Worm (Caenorhabditis elegans) whole organism, midembryonic: ENCODE results near the gene xrn-1.

ENCODE experiments used
- T22C8.4 ChIP-seq: fragments of 200-800 bp; sonication (Bioruptor generic); IDR thresholded peaks from 2 replicates; pipeline ENCODE4 v1.3.6; 2022; ENCODE audit warnings: missing genetic modification characterization, missing compliant biosample characterization
- cog-1 ChIP-seq: sonication (generic microtip); optimal IDR thresholded peaks from 2 replicates; lab custom pipeline; 2016; ENCODE audit warnings: missing genetic modification characterization, missing compliant biosample characterization
- flt-1 ChIP-seq: fragments of 200-800 bp; sonication (Bioruptor generic); IDR thresholded peaks from 2 replicates; pipeline ENCODE4 v1.3.6; 2022; ENCODE audit warnings: missing genetic modification characterization, missing compliant biosample characterization
- klf-2 ChIP-seq: fragments of 200-800 bp; sonication (Bioruptor generic); conservative IDR thresholded peaks from 2 replicates; pipeline ENCODE4 v1.3.6; 2022; ENCODE audit warnings: missing genetic modification reagents, missing genetic modification characterization, missing compliant biosample characterization
- med-1 ChIP-seq: sonication (generic microtip); optimal IDR thresholded peaks from 2 replicates; lab custom pipeline; 2017; ENCODE audit warnings: missing genetic modification characterization, mild to moderate bottlenecking, missing compliant biosample characterization, antibody characterized with exemption, missing genetic modification reagents; ENCODE audit not compliant: insufficient read depth
- ref-1 ChIP-seq: fragments of 200-800 bp; sonication (Bioruptor generic); conservative IDR thresholded peaks from 2 replicates; pipeline ENCODE4 v1.3.6; 2022; ENCODE audit warnings: missing genetic modification reagents, missing genetic modification characterization, missing compliant biosample characterization
- tab-1 ChIP-seq: fragments of 200-800 bp; sonication (Bioruptor generic); IDR thresholded peaks from 2 replicates; pipeline ENCODE4 v1.3.6; 2022; ENCODE audit warnings: missing genetic modification characterization, missing compliant biosample characterization
- ztf-23 ChIP-seq: fragments of 200-800 bp; sonication (Bioruptor generic); IDR thresholded peaks from 2 replicates; pipeline ENCODE4 v1.3.6; 2022; ENCODE audit warnings: missing genetic modification reagents, missing genetic modification characterization, missing compliant biosample characterization
- ztf-29 ChIP-seq: fragments of 200-800 bp; sonication (Bioruptor generic); IDR thresholded peaks from 2 replicates; pipeline ENCODE4 v1.3.6; 2022; ENCODE audit warnings: missing genetic modification reagents, missing genetic modification characterization, missing compliant biosample characterization

xrn-1 gene

DNA sequence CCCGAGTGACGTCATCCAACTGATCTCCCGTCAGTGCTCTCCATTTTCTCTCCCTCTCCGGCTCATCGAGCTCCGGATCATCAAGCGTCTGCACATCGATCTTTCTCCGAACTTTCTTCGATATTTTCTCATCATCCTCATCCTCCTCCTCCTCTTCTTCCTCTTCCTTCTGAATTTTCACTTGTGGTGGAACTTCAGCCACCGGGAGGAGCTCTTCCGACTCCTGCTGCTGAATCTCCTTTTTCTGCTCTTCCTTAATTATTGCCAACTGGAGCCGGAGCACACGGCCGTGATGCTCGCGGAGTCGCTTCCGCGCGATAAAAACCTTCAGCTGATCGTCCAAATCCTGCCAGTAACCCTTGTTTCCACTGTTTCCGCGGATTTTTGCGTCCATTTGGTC is 67.6 kb downstream of the xrn-1 start:
- no peak for TF ChIP-seq ztf-23 (GFP tag; lab: Robert Waterston, UW)
- TF ChIP-seq flt-1 (GFP tag; lab: Robert Waterston, UW) = no peak
- no peak for TF ChIP-seq ztf-29 (GFP tag; lab: Robert Waterston, UW)
- no peak for TF ChIP-seq T22C8.4 (GFP tag; lab: Robert Waterston, UW)
- TF ChIP-seq cog-1 (tag; lab: Kevin White, UChicago) = no peak
- no peak for TF ChIP-seq ref-1 (GFP tag; lab: Robert Waterston, UW)
- no peak for TF ChIP-seq tab-1 (GFP tag; lab: Robert Waterston, UW)
- TF ChIP-seq klf-2 (GFP tag; lab: Robert Waterston, UW) = no peak
- TF ChIP-seq med-1 (GFP tag; lab: Kevin White, UChicago) = no peak

DNA sequence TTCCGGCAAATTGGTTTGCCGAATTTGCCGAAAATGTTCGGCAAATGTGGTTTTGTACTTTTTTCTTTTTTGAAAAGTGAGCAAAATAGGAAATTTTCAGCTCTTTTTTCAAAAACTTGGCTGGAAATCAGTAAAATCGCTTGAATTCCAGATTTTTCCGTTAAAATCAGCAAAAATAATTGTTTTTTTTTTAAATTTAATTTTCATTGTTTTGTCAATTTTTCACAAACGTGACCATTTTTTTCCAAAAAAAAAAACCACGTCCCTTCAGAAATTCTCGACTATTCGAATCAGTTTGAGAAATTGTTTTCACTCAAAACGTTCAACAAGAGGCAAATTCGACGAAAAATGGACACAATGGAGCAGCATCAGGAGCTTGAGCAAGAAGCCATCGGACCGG is 68.8 kb downstream of the xrn-1 start, which contains the start of gene K09E4.1:
TSS of gene K09E4.1 (plus strand) at position 301 of the 400 bp plus-strand sequence.
- TF ChIP-seq ztf-23 (GFP tag; lab: Robert Waterston, UW) (no peak), klf-2 (GFP tag; lab: Robert Waterston, UW) (no peak), tab-1 (GFP tag; lab: Robert Waterston, UW) (no peak), T22C8.4 (GFP tag; lab: Robert Waterston, UW) (no peak), med-1 (GFP tag; lab: Kevin White, UChicago) (no peak), ref-1 (GFP tag; lab: Robert Waterston, UW) (no peak), ztf-29 (GFP tag; lab: Robert Waterston, UW) (no peak), flt-1 (GFP tag; lab: Robert Waterston, UW) (no peak), cog-1 (tag; lab: Kevin White, UChicago) (no peak)

DNA sequence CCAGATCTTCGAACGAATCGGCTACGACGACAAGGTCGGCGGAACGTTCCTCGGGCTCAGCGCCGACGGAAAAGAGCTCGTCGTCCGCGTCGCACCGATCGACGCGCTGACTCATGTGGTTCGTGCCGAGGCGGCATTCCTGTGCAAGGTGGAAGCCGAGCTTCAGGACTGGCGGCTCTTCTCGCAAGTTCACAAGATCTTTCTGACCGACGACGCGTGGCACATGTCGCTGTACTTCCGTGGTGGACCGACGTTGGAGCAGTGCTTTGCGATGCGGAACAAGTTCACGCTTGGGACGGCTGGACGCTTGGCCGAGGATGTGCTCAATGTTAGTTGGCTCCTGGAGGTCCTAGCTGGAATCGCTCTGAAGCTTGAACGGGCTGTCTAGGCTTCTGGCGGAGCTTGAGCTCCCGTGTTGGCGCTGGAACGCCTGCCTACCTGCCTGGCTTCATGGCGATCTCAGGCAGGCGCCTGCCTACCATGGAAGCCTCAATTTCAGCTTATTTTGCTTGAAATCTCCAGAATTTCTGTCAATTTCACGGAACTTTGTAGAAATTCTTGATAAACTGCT is 70.2 kb downstream of the xrn-1 start:
- TF ChIP-seq cog-1 (tag; lab: Kevin White, UChicago) (no peak), ztf-23 (GFP tag; lab: Robert Waterston, UW) (no peak), klf-2 (GFP tag; lab: Robert Waterston, UW) (no peak), T22C8.4 (GFP tag; lab: Robert Waterston, UW) (no peak), ref-1 (GFP tag; lab: Robert Waterston, UW) (no peak), flt-1 (GFP tag; lab: Robert Waterston, UW) (no peak), med-1 (GFP tag; lab: Kevin White, UChicago) (no peak), tab-1 (GFP tag; lab: Robert Waterston, UW) (no peak), ztf-29 (GFP tag; lab: Robert Waterston, UW) (no peak)
